Fruit fly (Drosophila melanogaster): ENCODE data around the gene CG10470.

DNA sequence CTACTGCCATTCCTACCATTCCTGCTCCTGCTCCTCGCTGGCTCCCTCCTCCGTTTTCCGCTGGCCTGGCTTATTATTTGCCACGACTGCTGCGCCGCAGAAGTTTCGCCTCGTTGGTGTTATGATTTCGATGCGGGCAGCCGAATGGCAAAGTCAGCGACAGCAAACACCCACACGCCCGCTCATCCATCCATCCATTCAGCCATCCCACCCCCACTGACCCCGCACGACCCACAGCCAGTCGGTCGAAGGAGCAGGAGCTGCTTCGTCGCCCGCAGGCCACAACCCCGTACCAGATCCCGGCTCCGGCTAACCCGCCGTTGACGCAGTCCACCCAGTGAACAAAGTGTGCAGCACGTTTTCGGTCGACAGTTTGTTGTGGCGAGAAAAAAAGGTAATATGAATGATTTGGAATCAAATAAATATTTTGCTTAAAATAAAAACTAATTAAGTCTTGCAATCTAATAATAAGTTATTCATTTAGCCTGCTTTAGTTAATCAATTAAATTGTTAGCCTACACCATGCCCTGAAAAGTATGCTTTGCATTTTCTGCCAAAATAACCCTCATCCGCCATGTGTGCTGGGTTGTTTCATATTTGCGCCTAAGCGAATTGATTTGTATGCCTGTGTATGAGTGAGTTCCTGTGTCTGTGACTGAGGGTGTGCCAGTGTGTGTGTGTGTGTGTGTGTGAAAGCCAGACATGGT, 22.2 kb upstream of the CG10470 start:
- TF ChIP-seq gl (tag; optimal IDR thresholded peaks at IDR 0.05) (peak; percentile 46), fd96Ca (GFP tag; IDR thresholded peaks at IDR 0.05) (no peak), CG4496 (GFP tag; IDR thresholded peaks at IDR 0.05) (no peak), CG13204 (GFP tag; optimal IDR thresholded peaks at IDR 0.05) (peak; percentile 37), CG15710 (tag; optimal IDR thresholded peaks at IDR 0.05) (peak; percentile 79)
